Worm (Caenorhabditis elegans) whole organism, L4/young adult: ENCODE measurements around the gene aip-1.

Experiments
- dao-5 ChIP-seq: sonication (generic microtip); optimal IDR thresholded peaks from 2 replicates; lab custom pipeline; 2016; ENCODE audit warnings: missing genotype, missing genetic modification characterization, moderate library complexity, missing compliant biosample characterization
- him-1 ChIP-seq: sonication (generic microtip); optimal IDR thresholded peaks from 2 replicates; lab custom pipeline; 2016; ENCODE audit warnings: missing genotype, missing genetic modification reagents, missing genetic modification characterization, missing compliant biosample characterization

DNA sequence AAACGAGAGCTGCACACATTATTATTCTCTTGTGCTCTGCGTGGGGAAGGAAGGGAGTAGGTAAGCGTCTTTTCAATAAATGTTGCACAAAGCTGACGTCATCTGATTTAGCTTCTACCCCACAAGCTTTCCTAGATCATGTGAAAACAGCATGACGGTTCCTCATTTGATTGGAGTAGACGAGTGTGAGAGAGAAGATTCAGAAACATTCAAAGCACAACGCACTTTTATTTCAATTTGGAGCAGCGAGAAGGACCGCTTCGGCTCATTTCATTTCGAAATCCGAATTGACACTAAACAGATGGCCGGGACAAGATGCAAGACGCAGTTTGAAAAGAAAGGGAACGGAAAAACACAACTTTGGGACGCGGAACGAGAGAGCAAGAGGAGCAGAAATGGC, 7.8 kb upstream of the aip-1 start:
- TF ChIP-seq him-1 (no peak), dao-5 (tag; lab: Kevin White, UChicago) (no peak)
